Fruit fly (Drosophila melanogaster): ENCODE data around the gene Ssb-c31a.

Ssb-c31a gene

dm6 chr2L:8204996-8205567, 6.1 kb upstream of the Ssb-c31a start, which contains the start of gene SLC5A11 (continued):
- TF ChIP-seq CG10321 (GFP tag; IDR thresholded peaks at IDR 0.05) (peak; percentile 74), Tbp (GFP tag; optimal IDR thresholded peaks at IDR 0.05) (no peak), NC2β (GFP tag; optimal IDR thresholded peaks at IDR 0.05) (peak; percentile 54), CG11398 (GFP tag; optimal IDR thresholded peaks at IDR 0.05) (peak; percentile 2), pho (GFP tag; optimal IDR thresholded peaks at IDR 0.05) (peak; percentile 52), Hey (tag; optimal IDR thresholded peaks at IDR 0.05) (peak; percentile 75), PHDP (tag; optimal IDR thresholded peaks at IDR 0.05) (peak; percentile 97), Fer1 (GFP tag; optimal IDR thresholded peaks at IDR 0.05) (peak; percentile 99), HLH4C (GFP tag; IDR thresholded peaks at IDR 0.05; ENCODE audit: partially characterized antibody) (no peak), tx (GFP tag; optimal IDR thresholded peaks at IDR 0.05) (peak; percentile 79), CG18011 (GFP tag; optimal IDR thresholded peaks at IDR 0.05) (peak; percentile 84), CG12942 (GFP tag; optimal IDR thresholded peaks at IDR 0.05) (peak; percentile 97), lmd (GFP tag; IDR thresholded peaks at IDR 0.05) (peak; percentile 98), Elba2 (GFP tag; optimal IDR thresholded peaks at IDR 0.05) (peak; percentile 61), ham (GFP tag; IDR thresholded peaks at IDR 0.05) (peak; percentile 95), scrt (GFP tag; optimal IDR thresholded peaks at IDR 0.05) (peak; percentile 96), B-H1 (GFP tag; IDR thresholded peaks at IDR 0.05) (peak; percentile 95), da (GFP tag; optimal IDR thresholded peaks at IDR 0.05) (peak; percentile 23), CG11456 (GFP tag; IDR thresholded peaks at IDR 0.05) (peak; percentile 96), Hand (GFP tag; optimal IDR thresholded peaks at IDR 0.05) (peak; percentile 97), Gug (GFP tag; IDR thresholded peaks at IDR 0.05) (peak; percentile 87), zf30C (GFP tag; optimal IDR thresholded peaks at IDR 0.05) (no peak), CG1832 (GFP tag; optimal IDR thresholded peaks at IDR 0.05) (no peak), CG34224 (GFP tag; IDR thresholded peaks at IDR 0.05; ENCODE audit: partially characterized antibody) (no peak), p53 (GFP tag; optimal IDR thresholded peaks at IDR 0.05) (peak; percentile 88), shn (GFP tag; optimal IDR thresholded peaks at IDR 0.05) (peak; percentile 56), Nf-YB (GFP tag; optimal IDR thresholded peaks at IDR 0.05) (peak; percentile 85), CG15514 (GFP tag; optimal IDR thresholded peaks at IDR 0.05) (peak; percentile 92), E2f1 (GFP tag; IDR thresholded peaks at IDR 0.05) (peak; percentile 97), YL-1 (GFP tag; optimal IDR thresholded peaks at IDR 0.05) (peak; percentile 98), CG11247 (GFP tag; IDR thresholded peaks at IDR 0.05) (peak; percentile 96), ems (GFP tag; optimal IDR thresholded peaks at IDR 0.05) (peak; percentile 99), CG18599 (GFP tag; optimal IDR thresholded peaks at IDR 0.05) (peak; percentile 99), HmgD (GFP tag; optimal IDR thresholded peaks at IDR 0.05) (no peak), az2 (GFP tag; optimal IDR thresholded peaks at IDR 0.05) (peak; percentile 91), Hr3 (GFP tag; optimal IDR thresholded peaks at IDR 0.05) (peak; percentile 96), CG10565 (GFP tag; optimal IDR thresholded peaks at IDR 0.05) (peak; percentile 94), CTCF (GFP tag; optimal IDR thresholded peaks at IDR 0.05) (peak; percentile 50), wor (GFP tag; IDR thresholded peaks at IDR 0.05) (peak; percentile 82), Rx (GFP tag; IDR thresholded peaks at IDR 0.05) (peak; percentile 85), CG11504 (tag; optimal IDR thresholded peaks at IDR 0.05) (peak; percentile 93), Camta (GFP tag; optimal IDR thresholded peaks at IDR 0.05) (peak; percentile 91), kay (GFP tag; optimal IDR thresholded peaks at IDR 0.05) (peak; percentile 82), pb (GFP tag; optimal IDR thresholded peaks at IDR 0.05) (peak; percentile 95), CG12744 (GFP tag; optimal IDR thresholded peaks at IDR 0.05) (peak; percentile 47), CG30403 (GFP tag; optimal IDR thresholded peaks at IDR 0.05) (peak; percentile 97), sr (GFP tag; IDR thresholded peaks at IDR 0.05) (peak; percentile 93), vvl (GFP tag; IDR thresholded peaks at IDR 0.05) (peak; percentile 99), croc (GFP tag; conservative IDR thresholded peaks at IDR 0.05) (peak; percentile 97), eyg (GFP tag; optimal IDR thresholded peaks at IDR 0.05) (peak; percentile 96), CG2116 (GFP tag; optimal IDR thresholded peaks at IDR 0.05) (peak; percentile 62), bigmax (GFP tag; optimal IDR thresholded peaks at IDR 0.05) (peak; percentile 45)

All from whole organism, embryonic.